Worm (Caenorhabditis elegans): ENCODE results near the gene cat-2.

Gene cat-2

ce11 chrII:288705-289205 lies 31.1 kb downstream of the cat-2 start, which contains the start of gene mrpl-41 (continued):
- TF ChIP-seq F39B2.1 (GFP tag; IDR thresholded peaks at IDR 0.05) (no peak), lin-26 (GFP tag; IDR thresholded peaks at IDR 0.05) (no peak), rpc-1 (optimal IDR thresholded peaks at IDR 0.05) (no peak), rpc-1 (tag; optimal IDR thresholded peaks at IDR 0.05) (no peak), fkh-3 (tag; optimal IDR thresholded peaks at IDR 0.05) (no peak), Y53F4B.3 (GFP tag; IDR thresholded peaks at IDR 0.05) (no peak), ZK185.1 (tag; optimal IDR thresholded peaks at IDR 0.05; ENCODE audit: poor library complexity, severe bottlenecking) (no peak), die-1 (tag; optimal IDR thresholded peaks at IDR 0.05) (no peak), egl-44 (GFP tag; IDR thresholded peaks at IDR 0.05) (no peak), cebp-2 (GFP tag; IDR thresholded peaks at IDR 0.05) (no peak), hlh-12 (tag; optimal IDR thresholded peaks at IDR 0.05) (no peak), F49E8.2 (tag; optimal IDR thresholded peaks at IDR 0.05; ENCODE audit: insufficient read depth) (no peak), efl-1 (GFP tag; optimal IDR thresholded peaks at IDR 0.05) (no peak), lin-54 (GFP tag; optimal IDR thresholded peaks at IDR 0.05) (no peak), hsf-1 (GFP tag; IDR thresholded peaks at IDR 0.05) (no peak), cebp-1 (GFP tag; IDR thresholded peaks at IDR 0.05) (no peak), cebp-1 (tag; optimal IDR thresholded peaks at IDR 0.05) (peak; percentile 28), hmg-20 (GFP tag; IDR thresholded peaks at IDR 0.05) (0 out of 2 replicates have a peak, but pooled peaks have one; percentile 30)

- TF ChIP-seq Y53G8AR.9 (GFP tag; conservative IDR thresholded peaks at IDR 0.05) (no peak), ceh-58 (GFP tag; IDR thresholded peaks at IDR 0.05) (no peak), rec-8 (tag; optimal IDR thresholded peaks at IDR 0.05) (no peak), unc-62 (GFP tag; optimal IDR thresholded peaks at IDR 0.05) (no peak), ceh-79 (tag; optimal IDR thresholded peaks at IDR 0.05) (no peak)
These were observed 32.7 kb downstream of the cat-2 start, which contains the start of gene djr-1.1 for ce11 chrII:290282-290681. djr-1.1 (plus strand) TSS chrII:290582.

DNA sequence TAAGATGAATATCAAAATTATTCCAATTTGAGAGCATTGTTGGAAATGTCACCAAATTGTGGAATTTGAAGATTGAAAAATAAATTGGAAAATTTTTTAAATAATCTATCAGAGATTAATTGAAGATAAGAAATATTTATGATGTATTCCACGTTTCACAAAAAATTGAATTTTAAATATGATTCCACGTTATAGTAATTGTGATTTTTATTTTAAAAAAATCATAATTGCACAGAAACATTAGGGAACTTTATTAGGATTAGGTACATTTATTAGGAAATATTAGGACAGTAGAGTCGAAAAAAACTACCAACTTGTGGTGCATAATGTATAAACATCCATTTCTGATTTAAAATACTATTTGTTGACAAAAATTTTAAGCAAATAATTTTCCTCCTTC lies 37.0 kb downstream of the cat-2 start, which contains the start of gene B0432.11:
B0432.11 (minus strand) TSS at position 101 of the 400 bp plus-strand sequence.
- TF ChIP-seq sea-2 (GFP tag; IDR thresholded peaks at IDR 0.05) = no peak
- TF ChIP-seq ztf-26 (tag; optimal IDR thresholded peaks at IDR 0.05) = no peak
- TF ChIP-seq tbp1 (GFP tag; optimal IDR thresholded peaks at IDR 0.05) = no peak
- TF ChIP-seq attf-3 (GFP tag; conservative IDR thresholded peaks at IDR 0.05) = no peak
- no peak for TF ChIP-seq sptf-2 (GFP tag; optimal IDR thresholded peaks at IDR 0.05)
- no peak for TF ChIP-seq lag-1 (GFP tag; IDR thresholded peaks at IDR 0.05)
- TF ChIP-seq zim-3 (tag; optimal IDR thresholded peaks at IDR 0.05) = no peak
- no peak for TF ChIP-seq lir-1 (GFP tag; conservative IDR thresholded peaks at IDR 0.05)
- TF ChIP-seq K11D2.4 (GFP tag; IDR thresholded peaks at IDR 0.05) = no peak
- TF ChIP-seq B0035.1 (tag; optimal IDR thresholded peaks at IDR 0.05) = no peak
- TF ChIP-seq athp-1 (tag; optimal IDR thresholded peaks at IDR 0.05) = no peak
- TF ChIP-seq ztf-6 (GFP tag; IDR thresholded peaks at IDR 0.05) = no peak
- no peak for TF ChIP-seq die-1 (tag; optimal IDR thresholded peaks at IDR 0.05)
- no peak for TF ChIP-seq lin-40 (tag; optimal IDR thresholded peaks at IDR 0.05)
- TF ChIP-seq B0336.3 (GFP tag; IDR thresholded peaks at IDR 0.05) = no peak
- TF ChIP-seq egrh-3 (GFP tag; IDR thresholded peaks at IDR 0.05) = no peak
- TF ChIP-seq nhr-90 (tag; optimal IDR thresholded peaks at IDR 0.05) = no peak
